Worm (Caenorhabditis elegans): ENCODE measurements around the gene ZK938.11.

The ZK938.11 gene

ce11 chrII:9834921-9835320 lies 5.3 kb downstream of the ZK938.11 start, which contains the start of gene arrd-5:
arrd-5 (plus strand) TSS chrII:9835221.
- no peak for TF ChIP-seq mef-2 (tag; optimal IDR thresholded peaks at IDR 0.05)
- no peak for TF ChIP-seq unc-30 (tag; optimal IDR thresholded peaks at IDR 0.05)
- no peak for TF ChIP-seq elt-3 (tag; optimal IDR thresholded peaks at IDR 0.05)
- TF ChIP-seq efl-3 (GFP tag; optimal IDR thresholded peaks at IDR 0.05): no peak
- no peak for TF ChIP-seq snu-23 (GFP tag; optimal IDR thresholded peaks at IDR 0.05)
- no peak for TF ChIP-seq zag-1 (tag; optimal IDR thresholded peaks at IDR 0.05)
- no peak for TF ChIP-seq lin-14 (GFP tag; optimal IDR thresholded peaks at IDR 0.05)
- TF ChIP-seq swsn-7 (tag; optimal IDR thresholded peaks at IDR 0.05): no peak
- no peak for TF ChIP-seq fkh-10 (GFP tag; optimal IDR thresholded peaks at IDR 0.05)
- no peak for TF ChIP-seq ceh-90 (tag; optimal IDR thresholded peaks at IDR 0.05)
- no peak for TF ChIP-seq isw-1 (GFP tag; IDR thresholded peaks at IDR 0.05)
- no peak for TF ChIP-seq rnt-1 (tag; optimal IDR thresholded peaks at IDR 0.05)
- no peak for TF ChIP-seq sup-37 (GFP tag; optimal IDR thresholded peaks at IDR 0.05)
- TF ChIP-seq jun-1 (tag; optimal IDR thresholded peaks at IDR 0.05): no peak
- TF ChIP-seq ceh-63 (GFP tag; optimal IDR thresholded peaks at IDR 0.05): no peak
- TF ChIP-seq unc-130 (tag; optimal IDR thresholded peaks at IDR 0.05): no peak
- TF ChIP-seq unc-98 (GFP tag; IDR thresholded peaks at IDR 0.05): no peak

ce11 chrII:9833855-9834254 lies 6.4 kb downstream of the ZK938.11 start, which contains the start of gene ZK938.3:
ZK938.3 (minus strand) TSS chrII:9833955.
- TF ChIP-seq fkh-4 (tag; optimal IDR thresholded peaks at IDR 0.05; ENCODE audit: borderline replicate concordance): no peak
- no peak for TF ChIP-seq dsc-1 (tag; optimal IDR thresholded peaks at IDR 0.05)
- no peak for TF ChIP-seq alr-1 (tag; optimal IDR thresholded peaks at IDR 0.05; ENCODE audit: borderline replicate concordance)
- TF ChIP-seq egl-27 (tag; optimal IDR thresholded peaks at IDR 0.05): no peak
- TF ChIP-seq ama-1 (optimal IDR thresholded peaks at IDR 0.05): no peak
- no peak for TF ChIP-seq fkh-8 (tag; optimal IDR thresholded peaks at IDR 0.05)
- no peak for TF ChIP-seq tlp-1 (tag; optimal IDR thresholded peaks at IDR 0.05)
- no peak for TF ChIP-seq unc-62 (GFP tag; optimal IDR thresholded peaks at IDR 0.05)
- TF ChIP-seq hpl-2 (GFP tag; optimal IDR thresholded peaks at IDR 0.05): no peak
- TF ChIP-seq vab-15 (tag; optimal IDR thresholded peaks at IDR 0.05): no peak
- TF ChIP-seq zip-4 (GFP tag; optimal IDR thresholded peaks at IDR 0.05): no peak
- no peak for TF ChIP-seq jun-1 (tag; optimal IDR thresholded peaks at IDR 0.05)
- TF ChIP-seq pax-3 (tag; optimal IDR thresholded peaks at IDR 0.05): no peak
- TF ChIP-seq sox-4 (tag; optimal IDR thresholded peaks at IDR 0.05): no peak
- TF ChIP-seq aly-2 (tag; optimal IDR thresholded peaks at IDR 0.05): no peak

- TF ChIP-seq elt-2 (tag; optimal IDR thresholded peaks at IDR 0.05): no peak
- TF ChIP-seq ztf-11 (tag; optimal IDR thresholded peaks at IDR 0.05): no peak
- no peak for TF ChIP-seq ama-1 (optimal IDR thresholded peaks at IDR 0.05)
- no peak for TF ChIP-seq lin-14 (GFP tag; optimal IDR thresholded peaks at IDR 0.05)
- TF ChIP-seq blmp-1 (tag; optimal IDR thresholded peaks at IDR 0.05): no peak
- TF ChIP-seq irx-1 (tag; optimal IDR thresholded peaks at IDR 0.05): no peak
- no peak for TF ChIP-seq lir-3 (tag; optimal IDR thresholded peaks at IDR 0.05; ENCODE audit: poor library complexity)
- TF ChIP-seq nhr-12 (tag; optimal IDR thresholded peaks at IDR 0.05): no peak
- TF ChIP-seq snpc-4 (tag; optimal IDR thresholded peaks at IDR 0.05): no peak
- TF ChIP-seq jun-1 (tag; optimal IDR thresholded peaks at IDR 0.05): no peak
- no peak for TF ChIP-seq dpl-1 (GFP tag; optimal IDR thresholded peaks at IDR 0.05)
- no peak for TF ChIP-seq nhr-28 (tag; optimal IDR thresholded peaks at IDR 0.05)
- TF ChIP-seq skn-1 (tag; optimal IDR thresholded peaks at IDR 0.05): no peak
- TF ChIP-seq nhr-19 (GFP tag; conservative IDR thresholded peaks at IDR 0.05): no peak
- TF ChIP-seq elt-3 (tag; optimal IDR thresholded peaks at IDR 0.05): no peak
- no peak for TF ChIP-seq tbx-2 (tag; optimal IDR thresholded peaks at IDR 0.05)
- no peak for TF ChIP-seq efl-3 (GFP tag; optimal IDR thresholded peaks at IDR 0.05)
- TF ChIP-seq zag-1 (tag; optimal IDR thresholded peaks at IDR 0.05): no peak
- no peak for TF ChIP-seq nhr-11 (tag; optimal IDR thresholded peaks at IDR 0.05)
- no peak for TF ChIP-seq nhr-76 (tag; optimal IDR thresholded peaks at IDR 0.05)
These were observed 9.2 kb downstream of the ZK938.11 start, which contains the start of gene ZK938.12 for ce11 chrII:9831033-9831432. ZK938.12 (plus strand) TSS chrII:9831333.
